Worm (Caenorhabditis elegans): ENCODE data around the gene mdt-10.

The mdt-10 gene

ce11 chrII:7814215-7814614 lies 40.6 kb downstream of the mdt-10 start:
- TF ChIP-seq tbx-2 (tag; optimal IDR thresholded peaks at IDR 0.05) (peak; percentile 20), ceh-14 (tag; optimal IDR thresholded peaks at IDR 0.05) (peak; percentile 69), unc-55 (GFP tag; optimal IDR thresholded peaks at IDR 0.05) (peak; percentile 74), nfya-1 (tag; optimal IDR thresholded peaks at IDR 0.05) (peak; percentile 23), ets-4 (tag; optimal IDR thresholded peaks at IDR 0.05) (no peak), ceh-31 (tag; optimal IDR thresholded peaks at IDR 0.05) (peak; percentile 46), pros-1 (tag; optimal IDR thresholded peaks at IDR 0.05) (no peak), pat-9 (tag; optimal IDR thresholded peaks at IDR 0.05) (no peak), pha-2 (tag; optimal IDR thresholded peaks at IDR 0.05) (peak; percentile 11), unc-42 (tag; optimal IDR thresholded peaks at IDR 0.05) (peak; percentile 42)

ce11 chrII:7813645-7814044 lies 41.2 kb downstream of the mdt-10 start:
- TF ChIP-seq zip-5 (tag; optimal IDR thresholded peaks at IDR 0.05), result no peak
- no peak for TF ChIP-seq ets-4 (tag; optimal IDR thresholded peaks at IDR 0.05)
- no peak for TF ChIP-seq syd-9 (tag; optimal IDR thresholded peaks at IDR 0.05)
- no peak for TF ChIP-seq ama-1 (optimal IDR thresholded peaks at IDR 0.05)
- TF ChIP-seq unc-86 (tag; optimal IDR thresholded peaks at IDR 0.05), result no peak
- TF ChIP-seq pha-2 (tag; optimal IDR thresholded peaks at IDR 0.05), result no peak
- no peak for TF ChIP-seq odd-2 (tag; optimal IDR thresholded peaks at IDR 0.05)
- TF ChIP-seq ceh-14 (tag; optimal IDR thresholded peaks at IDR 0.05), result no peak
- no peak for TF ChIP-seq mec-3 (tag; optimal IDR thresholded peaks at IDR 0.05; ENCODE audit: borderline replicate concordance)
- TF ChIP-seq ttx-3 (tag; optimal IDR thresholded peaks at IDR 0.05), result no peak
- no peak for TF ChIP-seq fkh-6 (tag; optimal IDR thresholded peaks at IDR 0.05)

ce11 chrII:7813237-7813636 lies 41.6 kb downstream of the mdt-10 start:
- TF ChIP-seq ceh-31 (tag; optimal IDR thresholded peaks at IDR 0.05) (peak; percentile 27), ceh-45 (GFP tag; IDR thresholded peaks at IDR 0.05) (no peak)

ce11 chrII:7812332-7812731 lies 42.5 kb downstream of the mdt-10 start:
- TF ChIP-seq pros-1 (tag; optimal IDR thresholded peaks at IDR 0.05) (no peak), elt-2 (tag; optimal IDR thresholded peaks at IDR 0.05) (peak; percentile 46), pha-2 (tag; optimal IDR thresholded peaks at IDR 0.05) (no peak), sdc-2 (tag; optimal IDR thresholded peaks at IDR 0.05) (peak; percentile 15), dmd-4 (tag; optimal IDR thresholded peaks at IDR 0.05; ENCODE audit: borderline replicate concordance) (no peak), ama-1 (optimal IDR thresholded peaks at IDR 0.05) (peak; percentile 39), unc-55 (GFP tag; optimal IDR thresholded peaks at IDR 0.05) (peak; percentile 1)

ce11 chrII:7810869-7811543 lies 43.8 kb downstream of the mdt-10 start, which contains the start of gene cki-1:
cki-1 (plus strand) TSS chrII:7811240.
- no peak for TF ChIP-seq fkh-10 (GFP tag; optimal IDR thresholded peaks at IDR 0.05)
- TF ChIP-seq ama-1 (optimal IDR thresholded peaks at IDR 0.05), result peak; percentile 61
- peak; percentile 14 for TF ChIP-seq F13H6.1 (tag; optimal IDR thresholded peaks at IDR 0.05)
- peak; percentile 22 for TF ChIP-seq nhr-232 (tag; optimal IDR thresholded peaks at IDR 0.05)
- TF ChIP-seq ref-2 (tag; optimal IDR thresholded peaks at IDR 0.05), result peak; percentile 15
- peak; percentile 7 for TF ChIP-seq ceh-6 (GFP tag; optimal IDR thresholded peaks at IDR 0.05)
- TF ChIP-seq pag-3 (tag; optimal IDR thresholded peaks at IDR 0.05; ENCODE audit: borderline replicate concordance), result no peak
- peak; percentile 63 for TF ChIP-seq hlh-6 (tag; optimal IDR thresholded peaks at IDR 0.05)
- TF ChIP-seq sdc-2 (tag; optimal IDR thresholded peaks at IDR 0.05), result peak; percentile 52
- TF ChIP-seq npax-4 (tag; optimal IDR thresholded peaks at IDR 0.05), result no peak
- no peak for TF ChIP-seq ceh-24 (tag; optimal IDR thresholded peaks at IDR 0.05)
- TF ChIP-seq tbx-7 (tag; optimal IDR thresholded peaks at IDR 0.05), result no peak
- TF ChIP-seq C38D4.7 (GFP tag; optimal IDR thresholded peaks at IDR 0.05), result no peak
- no peak for TF ChIP-seq odd-2 (tag; optimal IDR thresholded peaks at IDR 0.05)
- peak; percentile 16 for TF ChIP-seq elt-2 (tag; optimal IDR thresholded peaks at IDR 0.05)
- peak; percentile 48 for TF ChIP-seq ceh-31 (tag; optimal IDR thresholded peaks at IDR 0.05)
- peak; percentile 52 for TF ChIP-seq syd-9 (tag; optimal IDR thresholded peaks at IDR 0.05)
- TF ChIP-seq C08G9.2 (tag; optimal IDR thresholded peaks at IDR 0.05), result no peak
- TF ChIP-seq tbx-2 (tag; optimal IDR thresholded peaks at IDR 0.05), result peak; percentile 36
- peak; percentile 74 for TF ChIP-seq hlh-30 (tag; optimal IDR thresholded peaks at IDR 0.05; ENCODE audit: insufficient read depth)
- peak; percentile 55 for TF ChIP-seq ceh-2 (tag; optimal IDR thresholded peaks at IDR 0.05)
- peak; percentile 95 for TF ChIP-seq ceh-34 (tag; optimal IDR thresholded peaks at IDR 0.05)
- no peak for TF ChIP-seq unc-86 (tag; optimal IDR thresholded peaks at IDR 0.05)
- peak; percentile 80 for TF ChIP-seq ceh-19 (GFP tag; optimal IDR thresholded peaks at IDR 0.05)
- TF ChIP-seq hlh-15 (tag; optimal IDR thresholded peaks at IDR 0.05), result no peak

Data from whole organism, late embryonic.